Worm (Caenorhabditis elegans) whole organism, early embryonic: ENCODE data around the gene gcc-1.

ENCODE experiments used
- F13C5.2 ChIP-seq: sonication (generic microtip); optimal IDR thresholded peaks from 2 replicates; lab custom pipeline; 2017; ENCODE audit warnings: mild to moderate bottlenecking, missing genetic modification characterization, inconsistent platforms, missing compliant biosample characterization
- ama-1 ChIP-seq: fragments of 150-350 bp; optimal IDR thresholded peaks from 2 replicates; lab custom pipeline; 2014
- ceh-13 ChIP-seq: fragments of 200-800 bp; sonication (Bioruptor generic); optimal IDR thresholded peaks from 2 replicates; lab custom pipeline; 2018; ENCODE audit warnings: mild to moderate bottlenecking, missing genetic modification characterization, missing compliant biosample characterization
- ceh-36 ChIP-seq: sonication (generic microtip); optimal IDR thresholded peaks from 2 replicates; lab custom pipeline; 2016; ENCODE audit warnings: missing genetic modification characterization, inconsistent platforms, missing compliant biosample characterization
- ets-7 ChIP-seq: sonication (generic microtip); optimal IDR thresholded peaks from 2 replicates; lab custom pipeline; 2016; ENCODE audit warnings: missing genotype, missing genetic modification characterization, missing compliant biosample characterization
- hmbx-1 ChIP-seq: sonication (generic microtip); optimal IDR thresholded peaks from 2 replicates; lab custom pipeline; 2016; ENCODE audit warnings: mild to moderate bottlenecking, missing genetic modification characterization, missing compliant biosample characterization
- hnd-1 ChIP-seq: sonication (generic microtip); optimal IDR thresholded peaks from 2 replicates; lab custom pipeline; 2016; ENCODE audit warnings: missing genetic modification characterization, missing compliant biosample characterization
- tra-4 ChIP-seq: sonication (generic microtip); optimal IDR thresholded peaks from 2 replicates; lab custom pipeline; 2017; ENCODE audit warnings: missing genetic modification characterization, missing compliant biosample characterization

- TF ChIP-seq ceh-36 (no peak), hmbx-1 (no peak), ama-1 (lab: Kevin White, UChicago) (no peak), F13C5.2 (tag; lab: Kevin White, UChicago) (no peak), tra-4 (no peak), ceh-13 (GFP tag; lab: Kevin White, UChicago) (no peak), hnd-1 (no peak), ets-7 (tag; lab: Kevin White, UChicago) (no peak)
These were observed 4.5 kb upstream of the gcc-1 start for ce11 chrX:3155111-3155843.
